Worm (Caenorhabditis elegans): ENCODE measurements around the gene F46C8.1.

The F46C8.1 gene

DNA sequence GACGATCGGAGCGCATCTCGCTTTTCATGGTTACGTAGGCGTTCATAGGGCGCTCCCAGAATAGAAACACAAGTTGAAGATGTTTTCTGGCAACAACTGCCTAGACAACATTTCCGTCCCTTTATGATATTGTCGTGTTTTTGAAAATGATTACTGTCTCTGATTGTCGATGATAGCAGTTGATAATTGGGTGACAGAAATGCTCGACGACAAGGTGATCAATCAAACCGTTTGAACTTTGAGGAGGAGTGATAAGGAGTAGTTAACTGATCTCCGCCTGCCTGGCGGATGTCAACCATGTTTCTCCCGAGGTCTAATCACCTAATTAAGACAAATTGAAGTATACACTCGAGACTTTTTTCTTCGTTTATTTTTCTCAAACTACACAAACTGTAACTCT, 35.7 kb downstream of the F46C8.1 start:
- TF ChIP-seq nfyb-1 (GFP tag; IDR thresholded peaks at IDR 0.05), result no peak
- no peak for TF ChIP-seq madf-8 (GFP tag; conservative IDR thresholded peaks at IDR 0.05)
- no peak for TF ChIP-seq lin-35 (GFP tag; optimal IDR thresholded peaks at IDR 0.05)
- TF ChIP-seq attf-5 (GFP tag; optimal IDR thresholded peaks at IDR 0.05), result no peak
- no peak for TF ChIP-seq nfya-1 (tag; optimal IDR thresholded peaks at IDR 0.05; ENCODE audit: borderline replicate concordance, insufficient read depth)
- no peak for TF ChIP-seq tbp1 (GFP tag; optimal IDR thresholded peaks at IDR 0.05)
- TF ChIP-seq rcor-1 (GFP tag; IDR thresholded peaks at IDR 0.05), result no peak
- no peak for TF ChIP-seq let-526 (GFP tag; IDR thresholded peaks at IDR 0.05)

DNA sequence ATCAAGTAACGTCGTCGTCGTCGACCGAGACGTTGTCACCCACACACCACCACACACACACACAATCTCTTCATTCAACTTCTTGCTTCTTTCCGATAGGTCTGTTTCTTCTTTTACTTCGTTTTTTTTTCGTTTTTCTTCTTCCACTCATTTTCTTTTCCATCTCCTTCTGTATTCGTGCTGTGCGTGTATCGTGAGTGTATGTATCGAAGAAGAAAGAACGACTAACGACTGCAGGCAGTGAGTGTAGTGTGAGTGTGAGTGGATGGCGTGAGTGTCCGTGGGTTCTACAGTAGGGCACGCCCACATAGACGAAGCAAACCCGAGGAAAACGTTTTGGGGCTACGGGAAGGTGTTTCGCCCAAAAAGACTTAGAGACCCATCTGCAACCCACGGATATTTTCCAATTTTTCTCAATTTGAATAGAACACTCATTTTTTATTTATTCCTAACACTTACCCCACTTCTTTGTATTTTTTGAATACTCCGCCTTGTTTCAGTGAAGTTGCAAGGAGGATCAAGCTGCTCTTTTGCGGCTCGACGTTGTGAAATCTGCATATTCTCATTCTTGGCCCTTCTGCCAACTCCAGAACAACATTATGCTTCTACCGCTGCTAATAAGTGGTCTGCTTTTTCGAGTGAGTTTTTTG, 37.5 kb downstream of the F46C8.1 start, which contains the start of gene adt-2:
adt-2 (plus strand) TSS at position 600 of the 650 bp plus-strand sequence.
- TF ChIP-seq lin-26 (GFP tag; IDR thresholded peaks at IDR 0.05), result 0 out of 2 replicates have a peak, but pooled peaks have one; percentile 23
- no peak for TF ChIP-seq ceh-58 (GFP tag; IDR thresholded peaks at IDR 0.05)
- TF ChIP-seq lin-40 (tag; optimal IDR thresholded peaks at IDR 0.05), result peak; percentile 11
- TF ChIP-seq ceh-91 (GFP tag; IDR thresholded peaks at IDR 0.05), result no peak
- no peak for TF ChIP-seq let-607 (tag; optimal IDR thresholded peaks at IDR 0.05)
- TF ChIP-seq ztf-26 (tag; optimal IDR thresholded peaks at IDR 0.05), result peak; percentile 24
- no peak for TF ChIP-seq Y67H2A.10 (GFP tag; conservative IDR thresholded peaks at IDR 0.05)
- no peak for TF ChIP-seq repo-1 (tag; optimal IDR thresholded peaks at IDR 0.05)

DNA sequence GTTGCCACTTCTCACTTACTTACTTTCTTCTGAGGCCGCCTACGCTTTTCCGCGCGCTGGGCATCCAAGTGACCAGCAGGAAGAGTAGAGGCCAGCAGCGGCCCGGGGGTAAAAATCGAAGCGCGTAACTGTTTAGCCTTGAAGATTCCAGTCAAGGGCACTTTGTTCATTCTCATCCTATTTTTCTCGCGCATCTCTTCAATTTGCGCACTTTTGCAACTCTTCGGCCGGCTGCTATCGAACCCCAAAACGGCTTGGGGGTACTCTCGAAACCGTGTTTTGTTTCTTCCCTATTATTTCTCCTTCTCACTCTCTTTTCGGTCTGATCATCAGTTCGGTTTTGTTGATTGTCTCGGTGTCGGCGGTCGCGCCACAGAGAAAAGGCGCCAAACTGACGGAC, 38.3 kb downstream of the F46C8.1 start:
- TF ChIP-seq pha-4 (tag; optimal IDR thresholded peaks at IDR 0.05), result no peak
- peak; percentile 5 for TF ChIP-seq ztf-26 (tag; optimal IDR thresholded peaks at IDR 0.05)
- TF ChIP-seq ceh-40 (GFP tag; IDR thresholded peaks at IDR 0.05), result no peak
- peak; percentile 52; the same call in 1 of the 2 replicates for TF ChIP-seq zfh-2 (GFP tag; conservative IDR thresholded peaks at IDR 0.05)

DNA sequence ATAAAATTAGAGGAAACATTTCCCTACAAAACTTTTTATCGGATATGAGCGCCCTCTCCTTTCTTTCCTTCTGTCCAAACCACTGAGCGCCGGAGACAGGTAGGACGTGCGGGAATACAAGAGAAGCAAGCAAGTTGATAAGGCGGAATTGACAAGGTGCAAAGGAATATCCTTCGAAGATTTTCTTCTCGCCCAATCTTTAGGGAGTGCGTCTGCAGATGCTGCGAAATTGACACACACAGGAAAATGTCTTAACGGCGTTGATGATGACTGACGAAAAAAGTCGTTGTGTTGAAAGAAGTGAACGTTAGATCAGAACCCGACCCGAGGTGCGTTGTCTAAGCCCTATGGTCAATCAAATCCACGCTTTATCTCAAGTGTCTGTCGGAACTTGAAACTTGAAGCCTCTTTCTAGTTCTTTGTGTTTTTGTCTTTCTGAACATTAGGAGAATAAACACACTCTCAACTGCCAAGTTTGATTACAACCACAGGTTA, 39.5 kb downstream of the F46C8.1 start:
- TF ChIP-seq F39B2.1 (GFP tag; IDR thresholded peaks at IDR 0.05) (no peak), efl-1 (GFP tag; optimal IDR thresholded peaks at IDR 0.05) (no peak), F22D6.2 (tag; optimal IDR thresholded peaks at IDR 0.05) (no peak), tbx-9 (tag; optimal IDR thresholded peaks at IDR 0.05; ENCODE audit: borderline replicate concordance) (no peak), F55B11.4 (tag; optimal IDR thresholded peaks at IDR 0.05; ENCODE audit: borderline replicate concordance, insufficient read depth) (no peak), bed-2 (GFP tag; IDR thresholded peaks at IDR 0.05) (no peak), ceh-40 (GFP tag; IDR thresholded peaks at IDR 0.05) (no peak), lsy-27 (tag; optimal IDR thresholded peaks at IDR 0.05; ENCODE audit: borderline replicate concordance, insufficient read depth) (no peak), ekl-4 (GFP tag; IDR thresholded peaks at IDR 0.05) (no peak), akir-1 (GFP tag; optimal IDR thresholded peaks at IDR 0.05) (no peak), F57C9.4 (tag; optimal IDR thresholded peaks at IDR 0.05) (no peak), ztf-26 (tag; optimal IDR thresholded peaks at IDR 0.05) (no peak), F23B12.7 (tag; optimal IDR thresholded peaks at IDR 0.05; ENCODE audit: insufficient read depth) (no peak), repo-1 (tag; optimal IDR thresholded peaks at IDR 0.05) (no peak)

DNA sequence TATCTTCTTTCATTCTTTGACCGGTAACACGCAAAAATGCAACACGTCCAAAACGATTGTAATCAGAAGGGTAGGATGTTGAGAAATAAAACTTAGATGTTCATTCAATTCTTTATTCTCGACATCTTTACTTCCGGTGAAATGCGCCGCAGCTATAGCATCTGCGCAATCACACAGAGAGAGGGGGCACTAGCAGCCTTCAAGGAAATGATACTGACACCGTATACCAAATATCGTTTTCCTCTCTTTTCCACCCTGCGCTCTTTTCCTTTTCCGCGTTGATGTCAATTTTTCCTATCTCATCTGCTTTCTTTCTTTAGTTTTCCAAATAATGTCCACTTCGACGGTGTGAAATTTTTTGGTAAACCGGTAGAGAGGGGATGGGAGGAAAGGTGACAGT, 42.5 kb downstream of the F46C8.1 start:
- TF ChIP-seq nhr-179 (tag; optimal IDR thresholded peaks at IDR 0.05), result no peak
- no peak for TF ChIP-seq athp-1 (tag; optimal IDR thresholded peaks at IDR 0.05)
